Worm (Caenorhabditis elegans): ENCODE measurements around the gene srt-38.
"Not testable (repeated sequence)": the region's sequence is repeated elsewhere in the genome, so short reads cannot be mapped to it uniquely, and the experiment has no call there.

ce11 chrV:4281699-4282098 lies 10.5 kb upstream of the srt-38 start, which contains the start of gene srt-37:
- TF ChIP-seq hmbx-1 (tag; optimal IDR thresholded peaks at IDR 0.05); ama-1 (optimal IDR thresholded peaks at IDR 0.05); scrt-1 (GFP tag; IDR thresholded peaks at IDR 0.05); sea-1 (GFP tag; conservative IDR thresholded peaks at IDR 0.05); tbx-37 (GFP tag; conservative IDR thresholded peaks at IDR 0.05); flt-1 (GFP tag; IDR thresholded peaks at IDR 0.05); B0310.2 (tag; optimal IDR thresholded peaks at IDR 0.05); ceh-36 (tag; optimal IDR thresholded peaks at IDR 0.05); tbx-11 (GFP tag; IDR thresholded peaks at IDR 0.05); hnd-1 (tag; optimal IDR thresholded peaks at IDR 0.05): not testable (repeated sequence)
